Worm (Caenorhabditis elegans) whole organism, L4/young adult: ENCODE measurements around the gene eif-2A.

ENCODE experiments used
- W03F9.2 ChIP-seq: fragments of 150-350 bp; optimal IDR thresholded peaks from 2 replicates; lab custom pipeline; 2014; ENCODE audit warnings: missing biosample characterization, missing genetic modification characterization
- him-1 ChIP-seq: sonication (generic microtip); optimal IDR thresholded peaks from 2 replicates; lab custom pipeline; 2016; ENCODE audit warnings: missing genotype, missing genetic modification reagents, missing genetic modification characterization, missing compliant biosample characterization

DNA sequence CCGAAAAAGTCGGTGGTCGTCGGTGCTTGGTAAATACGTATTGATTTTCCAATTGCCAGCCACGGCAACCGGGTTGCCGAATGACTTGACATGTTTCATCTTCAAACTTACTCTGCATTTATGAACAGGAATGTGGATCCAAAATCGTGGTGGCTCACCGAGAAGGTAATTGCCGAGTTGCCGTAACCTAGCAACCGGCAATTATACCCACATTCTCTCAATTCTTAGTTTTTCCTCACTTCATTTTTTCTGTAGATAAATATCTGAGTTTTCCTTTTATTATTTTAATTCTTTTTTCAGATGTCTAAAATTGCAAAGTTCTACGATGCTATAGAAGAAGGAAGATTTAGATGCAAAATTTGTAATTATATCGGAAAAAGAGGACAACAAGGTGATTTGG lies 36.0 kb downstream of the eif-2A start, which contains the start of gene ZK673.4:
- no peak for TF ChIP-seq W03F9.2
- TF ChIP-seq him-1 (tag; lab: Kevin White, UChicago), result no peak
